Fruit fly (Drosophila melanogaster) whole organism, embryonic: ENCODE results near the gene CG9928.

Experiments used
- Atf6 ChIP-seq: fragments of 200-800 bp; sonication (Bioruptor generic); IDR thresholded peaks from 2 replicates; pipeline ENCODE4 v1.3.6; 2022; ENCODE audit warnings: missing biosample characterization, missing genetic modification characterization
- CG11247 ChIP-seq: fragments of 200-800 bp; sonication (Bioruptor generic); IDR thresholded peaks from 2 replicates; pipeline ENCODE4 v1.3.6; 2022; ENCODE audit warnings: missing biosample characterization, missing genetic modification characterization
- CG12299 ChIP-seq: fragments of 200-800 bp; sonication (Bioruptor generic); optimal IDR thresholded peaks from 2 replicates; lab custom pipeline; 2018; ENCODE audit warnings: missing biosample characterization, mild to moderate bottlenecking, missing genetic modification characterization
- CG13123 ChIP-seq: fragments of 200-800 bp; sonication (Bioruptor generic); optimal IDR thresholded peaks from 2 replicates; lab custom pipeline; 2016; ENCODE audit warnings: missing biosample characterization, missing genetic modification characterization
- CG14441 ChIP-seq: fragments of 200-800 bp; sonication (Bioruptor generic); IDR thresholded peaks from 2 replicates; pipeline ENCODE4 v1.3.6; 2022; ENCODE audit warnings: missing biosample characterization, missing genetic modification characterization
- CG16813 ChIP-seq: fragments of 200-800 bp; sonication (Bioruptor generic); IDR thresholded peaks from 3 replicates; pipeline ENCODE4 v1.3.6; 2022; ENCODE audit warnings: missing biosample characterization, missing genetic modification characterization; ENCODE audit not compliant: partially characterized antibody
- CG17328 ChIP-seq: fragments of 200-800 bp; sonication (Bioruptor generic); IDR thresholded peaks from 2 replicates; pipeline ENCODE4 v1.3.6; 2022; ENCODE audit warnings: missing biosample characterization, missing genetic modification characterization
- CG17359 ChIP-seq: fragments of 200-800 bp; sonication (Bioruptor generic); optimal IDR thresholded peaks from 3 replicates; lab custom pipeline; 2018; ENCODE audit warnings: missing biosample characterization, mild to moderate bottlenecking, missing genetic modification characterization, moderate library complexity
- CG17361 ChIP-seq: fragments of 200-800 bp; sonication (Bioruptor generic); IDR thresholded peaks from 3 replicates; pipeline ENCODE4 v1.3.6; 2022; ENCODE audit warnings: missing biosample characterization, missing genetic modification characterization
- CG18476 ChIP-seq: fragments of 200-800 bp; sonication (Bioruptor generic); optimal IDR thresholded peaks from 2 replicates; lab custom pipeline; 2016; ENCODE audit warnings: missing biosample characterization, mild to moderate bottlenecking, missing genetic modification characterization
- CG2712 ChIP-seq: fragments of 200-800 bp; optimal IDR thresholded peaks from 3 replicates; lab custom pipeline; 2019; ENCODE audit warnings: missing biosample characterization, mild to moderate bottlenecking, missing genetic modification characterization, moderate library complexity
- CG34422 ChIP-seq: fragments of 200-800 bp; sonication (Bioruptor generic); IDR thresholded peaks from 3 replicates; pipeline ENCODE4 v1.3.6; 2022; ENCODE audit warnings: missing biosample characterization, missing genetic modification characterization
- CG4282 ChIP-seq: fragments of 200-800 bp; sonication (Bioruptor generic); optimal IDR thresholded peaks from 2 replicates; lab custom pipeline; 2016; ENCODE audit warnings: missing biosample characterization, missing genetic modification characterization
- CG5245 ChIP-seq: fragments of 200-800 bp; sonication (Bioruptor generic); optimal IDR thresholded peaks from 3 replicates; lab custom pipeline; 2016; ENCODE audit warnings: missing biosample characterization, missing genetic modification characterization
- CG6272 ChIP-seq: fragments of 200-800 bp; sonication (Bioruptor generic); IDR thresholded peaks from 2 replicates; pipeline ENCODE4 v1.3.6; 2022; ENCODE audit warnings: missing biosample characterization, missing genetic modification characterization
- CG6791 ChIP-seq: fragments of 200-800 bp; sonication (Bioruptor generic); IDR thresholded peaks from 3 replicates; pipeline ENCODE4 v1.3.6; 2022; ENCODE audit warnings: missing biosample characterization, missing genetic modification characterization; ENCODE audit not compliant: partially characterized antibody
- CG7372 ChIP-seq: fragments of 200-800 bp; sonication (Bioruptor generic); IDR thresholded peaks from 2 replicates; pipeline ENCODE4 v1.3.6; 2022; ENCODE audit warnings: missing biosample characterization, missing genetic modification characterization
- CG7928 ChIP-seq: fragments of 200-800 bp; sonication (Bioruptor generic); optimal IDR thresholded peaks from 2 replicates; lab custom pipeline; 2017; ENCODE audit warnings: missing biosample characterization, mild to moderate bottlenecking, missing genetic modification characterization
- Fer1 ChIP-seq: fragments of 200-800 bp; sonication (Bioruptor generic); optimal IDR thresholded peaks from 2 replicates; lab custom pipeline; 2017; ENCODE audit warnings: missing biosample characterization, mild to moderate bottlenecking, missing genetic modification characterization
- Fer2 ChIP-seq: fragments of 200-800 bp; sonication (Bioruptor generic); optimal IDR thresholded peaks from 2 replicates; lab custom pipeline; 2018; ENCODE audit warnings: missing biosample characterization, mild to moderate bottlenecking, missing genetic modification characterization, moderate library complexity
- HLH3B ChIP-seq: fragments of 200-800 bp; sonication (Bioruptor generic); IDR thresholded peaks from 2 replicates; pipeline ENCODE4 v1.3.6; 2022; ENCODE audit warnings: missing biosample characterization, missing genetic modification characterization
- HLH4C ChIP-seq: fragments of 200-800 bp; sonication (Bioruptor generic); IDR thresholded peaks from 3 replicates; pipeline ENCODE4 v1.3.6; 2022; ENCODE audit warnings: missing biosample characterization, missing genetic modification characterization; ENCODE audit not compliant: partially characterized antibody
- Hey ChIP-seq: fragments of 200-800 bp; sonication (Bioruptor generic); optimal IDR thresholded peaks from 3 replicates; lab custom pipeline; 2018; ENCODE audit warnings: missing biosample characterization, mild to moderate bottlenecking, missing genetic modification characterization
- Lhr ChIP-seq: fragments of 200-800 bp; sonication (Bioruptor generic); optimal IDR thresholded peaks from 3 replicates; lab custom pipeline; 2017; ENCODE audit warnings: mild to moderate bottlenecking, missing biosample characterization, missing genetic modification reagents, missing genetic modification characterization
- Pdp1 ChIP-seq, 2 experiments: fragments of 200-800 bp; sonication (Bioruptor generic); optimal IDR thresholded peaks; 3 replicates each; lab custom pipeline; 2016; ENCODE audit warnings: missing biosample characterization in 2 of 2, missing genetic modification characterization in 2 of 2, mild to moderate bottlenecking in 1 of 2, moderate library complexity in 1 of 2
- Poxn ChIP-seq: fragments of 200-800 bp; sonication (Bioruptor generic); IDR thresholded peaks from 2 replicates; pipeline ENCODE4 v1.3.6; 2022; ENCODE audit warnings: missing biosample characterization, missing genetic modification characterization
- Rfx ChIP-seq: fragments of 200-800 bp; sonication (Bioruptor generic); IDR thresholded peaks from 2 replicates; pipeline ENCODE4 v1.3.6; 2022; ENCODE audit warnings: missing biosample characterization, missing genetic modification characterization
- Scr ChIP-seq: fragments of 200-800 bp; sonication (Bioruptor generic); IDR thresholded peaks from 2 replicates; pipeline ENCODE4 v1.3.6; 2022; ENCODE audit warnings: missing biosample characterization, missing genetic modification characterization; ENCODE audit not compliant: partially characterized antibody
- Sry-β ChIP-seq: fragments of 200-800 bp; sonication (Bioruptor generic); optimal IDR thresholded peaks from 2 replicates; lab custom pipeline; 2018; ENCODE audit warnings: missing biosample characterization, mild to moderate bottlenecking, missing genetic modification characterization, moderate library complexity
- Tbp ChIP-seq: fragments of >200 bp; optimal IDR thresholded peaks from 2 replicates; lab custom pipeline; 2018; ENCODE audit warnings: missing biosample characterization, missing genetic modification characterization
- ab ChIP-seq: fragments of 200-800 bp; sonication (Bioruptor generic); optimal IDR thresholded peaks from 2 replicates; lab custom pipeline; 2016; ENCODE audit warnings: missing biosample characterization, missing genetic modification characterization
- ash1 ChIP-seq: fragments of 200-800 bp; sonication (Bioruptor generic); optimal IDR thresholded peaks from 2 replicates; lab custom pipeline; 2018; ENCODE audit warnings: missing biosample characterization, mild to moderate bottlenecking, missing genetic modification characterization
- bigmax ChIP-seq: fragments of 200-800 bp; sonication (Bioruptor generic); optimal IDR thresholded peaks from 2 replicates; lab custom pipeline; 2018; ENCODE audit warnings: missing biosample characterization, mild to moderate bottlenecking, missing genetic modification characterization
- cg ChIP-seq: fragments of 200-800 bp; sonication (Bioruptor generic); optimal IDR thresholded peaks from 3 replicates; lab custom pipeline; 2019; ENCODE audit warnings: missing biosample characterization, mild to moderate bottlenecking, missing genetic modification characterization, moderate library complexity
- ci ChIP-seq: fragments of 200-800 bp; sonication (Bioruptor generic); IDR thresholded peaks from 3 replicates; pipeline ENCODE4 v1.3.6; 2022; ENCODE audit warnings: missing biosample characterization, missing genetic modification characterization
- dm ChIP-seq: fragments of 200-800 bp; sonication (Bioruptor generic); optimal IDR thresholded peaks from 3 replicates; lab custom pipeline; 2016; ENCODE audit warnings: missing biosample characterization, missing genetic modification characterization
- gcm ChIP-seq: fragments of 200-800 bp; sonication (Bioruptor generic); optimal IDR thresholded peaks from 2 replicates; lab custom pipeline; 2019; ENCODE audit warnings: missing biosample characterization, mild to moderate bottlenecking, missing genetic modification characterization, moderate library complexity
- grau ChIP-seq: fragments of 200-800 bp; optimal IDR thresholded peaks from 3 replicates; lab custom pipeline; 2019; ENCODE audit warnings: missing biosample characterization, mild to moderate bottlenecking, missing genetic modification characterization, moderate library complexity
- hbn ChIP-seq: fragments of 200-800 bp; sonication (Bioruptor generic); IDR thresholded peaks from 2 replicates; pipeline ENCODE4 v1.3.6; 2022; ENCODE audit warnings: missing biosample characterization, missing genetic modification characterization; ENCODE audit not compliant: partially characterized antibody
- ind ChIP-seq: fragments of 200-800 bp; sonication (Bioruptor generic); optimal IDR thresholded peaks from 3 replicates; lab custom pipeline; 2016; ENCODE audit warnings: missing biosample characterization, missing genetic modification characterization
- mam ChIP-seq: fragments of 200-800 bp; sonication (Bioruptor generic); optimal IDR thresholded peaks from 3 replicates; lab custom pipeline; 2016; ENCODE audit warnings: missing biosample characterization, missing genetic modification characterization
- mld ChIP-seq: fragments of 200-800 bp; sonication (Bioruptor generic); IDR thresholded peaks from 3 replicates; pipeline ENCODE4 v1.3.6; 2022; ENCODE audit warnings: missing biosample characterization, missing genetic modification characterization; ENCODE audit not compliant: partially characterized antibody
- otp ChIP-seq: fragments of 200-800 bp; sonication (Bioruptor generic); IDR thresholded peaks from 3 replicates; pipeline ENCODE4, ENCODE4 v1.3.6; 2022; ENCODE audit warnings: missing biosample characterization, missing genetic modification characterization
- peb ChIP-seq: fragments of 200-800 bp; sonication (Bioruptor generic); IDR thresholded peaks from 2 replicates; pipeline ENCODE4 v1.3.6; 2022; ENCODE audit warnings: missing biosample characterization, missing genetic modification characterization
- shn ChIP-seq: fragments of 200-800 bp; sonication (Bioruptor generic); optimal IDR thresholded peaks from 3 replicates; lab custom pipeline; 2016; ENCODE audit warnings: missing biosample characterization, missing genetic modification characterization
- sima ChIP-seq: fragments of 200-800 bp; sonication (Bioruptor generic); optimal IDR thresholded peaks from 2 replicates; lab custom pipeline; 2016; ENCODE audit warnings: missing biosample characterization, missing genetic modification characterization
- tx ChIP-seq: fragments of 200-800 bp; sonication (Bioruptor generic); optimal IDR thresholded peaks from 2 replicates; lab custom pipeline; 2016; ENCODE audit warnings: missing biosample characterization, missing genetic modification characterization
- unpg ChIP-seq: fragments of 200-800 bp; sonication (Bioruptor generic); optimal IDR thresholded peaks from 3 replicates; lab custom pipeline; 2018; ENCODE audit warnings: missing biosample characterization, mild to moderate bottlenecking, missing genetic modification characterization, moderate library complexity

The CG9928 gene

DNA sequence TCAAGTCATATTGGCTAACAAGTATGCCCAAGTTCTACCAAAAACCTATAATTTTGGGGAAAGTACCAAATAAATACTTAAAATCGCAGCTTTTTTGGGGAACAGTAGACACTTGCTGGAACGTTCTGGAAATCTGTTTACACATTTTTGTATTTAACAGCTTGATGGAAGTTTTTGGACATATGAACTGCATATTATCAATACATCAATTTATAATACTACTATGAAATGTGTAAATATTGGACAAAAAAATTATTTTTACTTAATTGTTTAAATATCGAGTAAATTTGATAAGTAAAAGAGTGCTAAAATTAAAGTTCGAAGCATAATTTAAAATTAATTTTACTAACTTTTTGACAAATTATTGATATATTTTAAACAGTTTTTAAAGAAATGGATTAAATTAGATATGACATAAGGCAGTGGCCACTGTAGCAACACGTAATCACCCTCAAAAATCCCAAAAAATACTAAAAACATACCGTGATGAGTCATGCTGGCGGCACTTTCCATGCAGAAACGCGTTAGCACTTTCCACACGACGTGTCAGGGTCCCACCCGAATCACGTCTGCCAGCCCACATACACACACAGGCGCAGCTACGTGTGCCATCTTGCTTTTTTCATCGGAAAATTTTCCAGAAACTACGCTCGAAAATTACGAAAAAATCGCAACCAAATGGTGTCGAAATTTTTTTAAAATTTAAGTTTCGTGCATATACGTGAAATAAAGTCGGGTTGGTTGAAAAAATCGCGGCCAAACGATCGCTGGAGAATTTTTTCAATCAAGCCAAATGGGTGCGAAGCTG lies 22.5 kb upstream of the CG9928 start, which contains the start of gene Sirt1 (continued):
- TF ChIP-seq ab (GFP tag; lab: Kevin White, UChicago) (no peak), CG12299 (tag; lab: Kevin White, UChicago) (peak; percentile 61), CG17328 (GFP tag; lab: Robert Waterston, UW) (peak; percentile 42; the same call in 1 of the 2 replicates), Rfx (GFP tag; lab: Robert Waterston, UW) (peak; percentile 74), unpg (GFP tag; lab: Kevin White, UChicago) (peak; percentile 82), hbn (no peak), CG6272 (GFP tag; lab: Robert Waterston, UW) (peak; percentile 63), CG6791 (GFP tag; lab: Robert Waterston, UW) (0 out of 3 replicates have a peak, but pooled peaks have one; percentile 26), peb (GFP tag; lab: Robert Waterston, UW) (peak; percentile 39; the same call in 1 of the 2 replicates), CG17361 (peak; percentile 98), CG7372 (GFP tag; lab: Robert Waterston, UW) (peak; percentile 84), ash1 (no peak), CG17359 (peak; percentile 71), cg (GFP tag; lab: Kevin White, UChicago) (peak; percentile 87), CG13123 (GFP tag; lab: Kevin White, UChicago) (peak; percentile 72), CG4282 (GFP tag; lab: Kevin White, UChicago) (peak; percentile 41), Fer1 (GFP tag; lab: Kevin White, UChicago) (peak; percentile 65), Atf6 (GFP tag; lab: Robert Waterston, UW) (peak; percentile 75), CG7928 (peak; percentile 51), CG2712 (tag; lab: Kevin White, UChicago) (peak; percentile 90), CG14441 (peak; percentile 75), Scr (peak; percentile 35; the same call in 1 of the 2 replicates), CG18476 (GFP tag; lab: Kevin White, UChicago) (peak; percentile 55), shn (GFP tag; lab: Kevin White, UChicago) (no peak), sima (GFP tag; lab: Kevin White, UChicago) (no peak), grau (tag; lab: Kevin White, UChicago) (peak; percentile 99), HLH3B (peak; percentile 63; the same call in 1 of the 2 replicates), mld (GFP tag; lab: Robert Waterston, UW) (no peak), otp (GFP tag; lab: Robert Waterston, UW) (no peak), Sry-β (GFP tag; lab: Kevin White, UChicago) (peak; percentile 0), Tbp (GFP tag; lab: Kevin White, UChicago) (no peak), ci (GFP tag; lab: Robert Waterston, UW) (peak; percentile 48; the same call in 1 of the 3 replicates), dm (GFP tag; lab: Kevin White, UChicago) (no peak), tx (GFP tag; lab: Kevin White, UChicago) (peak; percentile 26), Lhr (GFP tag; lab: Kevin White, UChicago) (peak; percentile 56), ind (GFP tag; lab: Kevin White, UChicago) (peak; percentile 90), CG5245 (GFP tag; lab: Kevin White, UChicago) (peak; percentile 38), CG34422 (GFP tag; lab: Robert Waterston, UW) (no peak; the same call in 2 of the 3 replicates), bigmax (GFP tag; lab: Kevin White, UChicago) (no peak), Hey (tag; lab: Kevin White, UChicago) (no peak), CG11247 (GFP tag; lab: Robert Waterston, UW) (peak; percentile 57; the same call in 1 of the 2 replicates), Poxn (GFP tag; lab: Robert Waterston, UW) (peak; percentile 53), HLH4C (GFP tag; lab: Robert Waterston, UW) (no peak), gcm (peak; percentile 67), CG16813 (GFP tag; lab: Robert Waterston, UW) (0 out of 3 replicates have a peak, but pooled peaks have one; percentile 20), mam (GFP tag; lab: Kevin White, UChicago) (peak; percentile 59), Fer2 (tag; lab: Kevin White, UChicago) (peak; percentile 74), Pdp1 (GFP tag; optimal IDR thresholded peaks at IDR 0.05; lab: Kevin White, UChicago) (peak; percentile 70 to 85)
